Fruit fly (Drosophila melanogaster): ENCODE measurements around the gene Mur2B.
A peak's percentile ranks its signal among the peaks of the same experiment; 100 is the strongest.

Mur2B gene

dm6 chrX:1623655-1624054, 44.9 kb downstream of the Mur2B start:
- no peak for TF ChIP-seq noc (tag; optimal IDR thresholded peaks at IDR 0.05)

dm6 chrX:1623163-1623562, 45.4 kb downstream of the Mur2B start:
- no peak for TF ChIP-seq noc (tag; optimal IDR thresholded peaks at IDR 0.05)

- TF ChIP-seq noc (tag; optimal IDR thresholded peaks at IDR 0.05), result no peak
These were observed 47.2 kb downstream of the Mur2B start for dm6 chrX:1621399-1621798.

- no peak for TF ChIP-seq noc (tag; optimal IDR thresholded peaks at IDR 0.05)
These were observed 48.8 kb downstream of the Mur2B start for dm6 chrX:1619699-1620309.

dm6 chrX:1618727-1619581, 49.6 kb downstream of the Mur2B start:
- TF ChIP-seq noc (tag; optimal IDR thresholded peaks at IDR 0.05), result peak; percentile 86

dm6 chrX:1617673-1618608, 50.6 kb downstream of the Mur2B start:
- TF ChIP-seq noc (tag; optimal IDR thresholded peaks at IDR 0.05), result no peak

- TF ChIP-seq noc (tag; optimal IDR thresholded peaks at IDR 0.05), result no peak
These were observed 51.6 kb downstream of the Mur2B start for dm6 chrX:1616896-1617401.

- no peak for TF ChIP-seq noc (tag; optimal IDR thresholded peaks at IDR 0.05)
These were observed 54.2 kb downstream of the Mur2B start for dm6 chrX:1614357-1614756.

- no peak for TF ChIP-seq noc (tag; optimal IDR thresholded peaks at IDR 0.05)
These were observed 55.2 kb downstream of the Mur2B start for dm6 chrX:1613231-1613869.

- TF ChIP-seq noc (tag; optimal IDR thresholded peaks at IDR 0.05), result no peak
These were observed 56.8 kb downstream of the Mur2B start for dm6 chrX:1611653-1612319.

dm6 chrX:1610079-1610478, 58.5 kb downstream of the Mur2B start:
- no peak for TF ChIP-seq noc (tag; optimal IDR thresholded peaks at IDR 0.05)

- TF ChIP-seq noc (tag; optimal IDR thresholded peaks at IDR 0.05), result no peak
These were observed 60.1 kb downstream of the Mur2B start for dm6 chrX:1608536-1608935.

dm6 chrX:1607810-1608209, 60.8 kb downstream of the Mur2B start:
- no peak for TF ChIP-seq noc (tag; optimal IDR thresholded peaks at IDR 0.05)

dm6 chrX:1606064-1606463, 62.5 kb downstream of the Mur2B start:
- no peak for TF ChIP-seq noc (tag; optimal IDR thresholded peaks at IDR 0.05)

dm6 chrX:1595714-1596113, 72.9 kb downstream of the Mur2B start:
- TF ChIP-seq noc (tag; optimal IDR thresholded peaks at IDR 0.05), result peak; percentile 8
